Worm (Caenorhabditis elegans): ENCODE measurements around the gene chdh-1.

Gene chdh-1

ce11 chrII:8684824-8685223, 13.9 kb downstream of the chdh-1 start, which contains the start of gene hgap-2:
Gene hgap-2, minus strand, starts transcription at chrII:8684924.
- TF ChIP-seq pha-4 (tag; optimal IDR thresholded peaks at IDR 0.05), result peak; percentile 4
- no peak for TF ChIP-seq aly-2 (tag; optimal IDR thresholded peaks at IDR 0.05)
- TF ChIP-seq nhr-25 (tag; optimal IDR thresholded peaks at IDR 0.05), result no peak
- peak; percentile 19 for TF ChIP-seq pqm-1 (tag; optimal IDR thresholded peaks at IDR 0.05)
- no peak for TF ChIP-seq ztf-4 (tag; optimal IDR thresholded peaks at IDR 0.05)

DNA sequence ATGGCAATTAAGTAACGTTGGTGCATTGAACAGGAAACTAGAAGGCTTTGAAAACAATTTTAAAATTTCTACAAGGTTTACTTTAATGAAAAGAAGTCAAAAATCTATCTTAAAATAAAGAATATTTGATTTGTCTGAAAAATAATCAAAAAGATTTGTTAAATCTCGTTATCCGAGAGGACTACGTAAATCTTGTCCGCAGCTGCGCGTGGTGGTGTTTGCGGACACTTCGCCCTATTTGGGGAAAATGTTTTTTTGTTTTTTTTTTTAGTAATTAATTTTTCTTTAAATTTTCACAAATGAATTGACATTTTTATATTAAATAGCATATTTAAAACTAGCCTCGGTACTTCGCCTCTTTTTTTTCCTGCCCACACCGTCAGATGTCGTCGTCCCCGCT, 14.8 kb downstream of the chdh-1 start:
- TF ChIP-seq egl-5 (tag; optimal IDR thresholded peaks at IDR 0.05) (peak; percentile 63), nfya-1 (tag; optimal IDR thresholded peaks at IDR 0.05; ENCODE audit: insufficient read depth) (peak; percentile 60), nhr-25 (tag; optimal IDR thresholded peaks at IDR 0.05) (no peak), lin-15B (tag; optimal IDR thresholded peaks at IDR 0.05) (peak; percentile 49), nhr-43 (tag; optimal IDR thresholded peaks at IDR 0.05; ENCODE audit: poor library complexity, severe bottlenecking) (peak; percentile 50), hmg-11 (tag; optimal IDR thresholded peaks at IDR 0.05) (peak; percentile 55), fkh-2 (tag; optimal IDR thresholded peaks at IDR 0.05) (no peak), R02D3.7 (tag; optimal IDR thresholded peaks at IDR 0.05) (peak; percentile 28), aly-2 (tag; optimal IDR thresholded peaks at IDR 0.05) (no peak), snpc-4 (tag; optimal IDR thresholded peaks at IDR 0.05) (peak; percentile 49), fkh-10 (GFP tag; optimal IDR thresholded peaks at IDR 0.05) (no peak), lin-39 (tag; optimal IDR thresholded peaks at IDR 0.05) (peak; percentile 46)

DNA sequence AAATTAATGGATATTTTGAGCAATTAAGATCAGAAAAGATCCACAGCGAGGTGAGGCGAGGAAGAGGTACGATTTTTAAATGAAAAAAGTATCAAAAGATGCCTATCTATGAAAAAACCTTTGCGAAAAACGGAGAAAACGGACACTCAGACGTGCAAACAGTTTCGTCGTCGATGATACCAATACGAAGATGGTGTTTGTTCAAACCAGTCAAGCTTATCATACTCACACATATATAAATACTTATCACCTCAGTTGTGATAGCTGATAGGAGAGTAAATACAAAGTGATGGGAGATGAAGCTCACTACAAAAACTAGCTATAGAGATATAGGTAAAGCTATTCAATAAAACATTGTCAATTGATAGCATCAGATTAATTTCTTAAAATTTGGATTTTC, 18.9 kb downstream of the chdh-1 start:
- TF ChIP-seq R02D3.7 (tag; optimal IDR thresholded peaks at IDR 0.05), result no peak
- TF ChIP-seq lin-15B (tag; optimal IDR thresholded peaks at IDR 0.05), result no peak
- peak; percentile 24 for TF ChIP-seq pha-4 (tag; optimal IDR thresholded peaks at IDR 0.05)
- no peak for TF ChIP-seq aly-2 (tag; optimal IDR thresholded peaks at IDR 0.05)
- TF ChIP-seq pqm-1 (tag; optimal IDR thresholded peaks at IDR 0.05), result peak; percentile 6
- peak; percentile 63 for TF ChIP-seq elt-2 (tag; optimal IDR thresholded peaks at IDR 0.05)
- no peak for TF ChIP-seq elt-1 (tag; optimal IDR thresholded peaks at IDR 0.05)
- no peak for TF ChIP-seq unc-62 (GFP tag; optimal IDR thresholded peaks at IDR 0.05)
- TF ChIP-seq fos-1 (tag; optimal IDR thresholded peaks at IDR 0.05), result no peak
- TF ChIP-seq nhr-11 (tag; optimal IDR thresholded peaks at IDR 0.05), result no peak

DNA sequence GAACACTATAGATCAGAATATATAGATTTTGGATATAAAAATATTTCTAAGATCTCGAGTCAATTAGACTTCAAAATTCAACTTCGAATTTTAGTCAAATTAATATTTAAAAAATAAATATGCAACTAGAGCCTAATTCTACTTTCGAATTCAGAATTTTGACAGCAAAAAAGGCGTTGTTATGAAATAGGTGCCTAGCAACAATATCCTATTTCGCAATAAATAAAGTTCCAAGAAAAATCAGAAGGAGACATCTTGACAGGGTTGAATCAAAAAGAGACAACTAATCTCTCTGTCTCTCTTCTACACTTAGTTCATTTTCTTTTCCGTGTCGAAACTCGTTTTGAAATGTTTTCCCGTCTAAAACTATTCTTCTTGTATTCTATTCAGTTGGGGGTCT, 23.4 kb downstream of the chdh-1 start:
- TF ChIP-seq mml-1 (tag; optimal IDR thresholded peaks at IDR 0.05) (no peak), egl-27 (tag; optimal IDR thresholded peaks at IDR 0.05) (no peak), ceh-28 (tag; optimal IDR thresholded peaks at IDR 0.05) (no peak), skn-1 (tag; optimal IDR thresholded peaks at IDR 0.05) (no peak), nhr-25 (tag; optimal IDR thresholded peaks at IDR 0.05) (peak; percentile 1), nhr-23 (tag; optimal IDR thresholded peaks at IDR 0.05) (peak; percentile 17)

- TF ChIP-seq nfya-1 (tag; optimal IDR thresholded peaks at IDR 0.05; ENCODE audit: insufficient read depth) (no peak), snpc-4 (tag; optimal IDR thresholded peaks at IDR 0.05) (peak; percentile 14)
These were observed 27.9 kb downstream of the chdh-1 start for ce11 chrII:8670835-8671234.

DNA sequence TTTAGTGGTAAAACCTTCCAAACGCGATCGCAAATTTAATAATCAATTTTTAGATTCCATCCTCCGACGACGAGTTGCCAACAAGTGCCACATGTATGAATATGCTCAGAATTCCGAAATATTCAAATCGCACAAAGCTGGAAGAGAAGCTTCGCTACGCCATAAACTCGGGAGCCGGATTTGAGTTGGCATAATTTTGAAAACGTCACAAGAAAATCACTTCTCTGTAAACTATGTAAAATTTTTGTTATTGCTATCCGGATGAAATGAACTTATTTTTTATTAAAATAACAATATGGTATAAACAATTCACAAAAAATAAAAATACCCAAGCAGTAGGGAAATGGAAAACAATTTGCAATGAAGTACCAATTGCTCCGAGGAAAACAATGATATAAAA, 29.9 kb downstream of the chdh-1 start:
- TF ChIP-seq mml-1 (tag; optimal IDR thresholded peaks at IDR 0.05), result no peak
- no peak for TF ChIP-seq nhr-76 (tag; optimal IDR thresholded peaks at IDR 0.05)
- no peak for TF ChIP-seq unc-62 (GFP tag; optimal IDR thresholded peaks at IDR 0.05)
- no peak for TF ChIP-seq fkh-10 (GFP tag; optimal IDR thresholded peaks at IDR 0.05)
- no peak for TF ChIP-seq ceh-28 (tag; optimal IDR thresholded peaks at IDR 0.05)
- no peak for TF ChIP-seq nhr-67 (tag; optimal IDR thresholded peaks at IDR 0.05)
- no peak for TF ChIP-seq nhr-77 (tag; optimal IDR thresholded peaks at IDR 0.05)
- TF ChIP-seq lin-15B (tag; optimal IDR thresholded peaks at IDR 0.05), result no peak
- TF ChIP-seq sea-2 (GFP tag; optimal IDR thresholded peaks at IDR 0.05), result no peak
- no peak for TF ChIP-seq ceh-9 (tag; optimal IDR thresholded peaks at IDR 0.05)
- no peak for TF ChIP-seq R02D3.7 (tag; optimal IDR thresholded peaks at IDR 0.05)
- TF ChIP-seq lin-39 (tag; optimal IDR thresholded peaks at IDR 0.05), result no peak

DNA sequence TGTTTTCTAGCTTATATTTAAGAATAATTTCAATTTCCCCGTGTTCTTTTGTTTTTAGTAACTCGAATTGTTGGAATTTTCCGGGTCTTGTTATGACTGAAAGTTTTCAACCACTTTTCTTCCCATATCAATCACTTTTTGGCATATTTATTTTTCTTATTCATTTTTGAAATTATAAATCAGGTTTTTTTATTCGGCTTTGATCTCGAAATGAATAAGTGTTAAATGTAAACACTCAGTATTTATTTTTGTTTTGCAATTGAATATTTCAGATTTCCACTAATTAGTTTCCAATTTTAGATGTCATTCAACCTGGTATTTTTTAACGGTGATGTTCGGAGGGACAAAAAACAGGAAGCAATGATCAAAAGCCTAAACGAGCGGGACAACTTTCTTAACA, 34.2 kb downstream of the chdh-1 start, which contains the start of gene etc-1:
TSS of gene etc-1 (plus strand) at position 301 of the 400 bp plus-strand sequence.
- no peak for TF ChIP-seq skn-1 (tag; optimal IDR thresholded peaks at IDR 0.05)
- no peak for TF ChIP-seq daf-12 (tag; optimal IDR thresholded peaks at IDR 0.05)
- TF ChIP-seq lin-15B (tag; optimal IDR thresholded peaks at IDR 0.05), result no peak
- TF ChIP-seq nhr-12 (tag; optimal IDR thresholded peaks at IDR 0.05), result no peak
- no peak for TF ChIP-seq nhr-11 (tag; optimal IDR thresholded peaks at IDR 0.05)
- no peak for TF ChIP-seq elt-2 (tag; optimal IDR thresholded peaks at IDR 0.05)
- TF ChIP-seq unc-62 (GFP tag; optimal IDR thresholded peaks at IDR 0.05), result no peak
- TF ChIP-seq fkh-2 (tag; optimal IDR thresholded peaks at IDR 0.05), result no peak
- TF ChIP-seq nhr-237 (tag; optimal IDR thresholded peaks at IDR 0.05), result no peak
- no peak for TF ChIP-seq nhr-77 (tag; optimal IDR thresholded peaks at IDR 0.05)
- no peak for TF ChIP-seq fkh-10 (GFP tag; optimal IDR thresholded peaks at IDR 0.05)
- TF ChIP-seq jun-1 (tag; optimal IDR thresholded peaks at IDR 0.05), result no peak
- TF ChIP-seq pqm-1 (tag; optimal IDR thresholded peaks at IDR 0.05), result no peak
- TF ChIP-seq nhr-76 (tag; optimal IDR thresholded peaks at IDR 0.05), result no peak
